Fruit fly (Drosophila melanogaster) whole organism, embryonic: ENCODE measurements around the gene CG10700.

ENCODE experiments used
- Asciz ChIP-seq: fragments of 200-800 bp; sonication (Bioruptor generic); optimal IDR thresholded peaks from 2 replicates; lab custom pipeline; 2017; ENCODE audit warnings: missing biosample characterization, mild to moderate bottlenecking, missing genetic modification characterization, missing genetic modification reagents
- BEAF-32 ChIP-seq: fragments of 200-800 bp; sonication (Bioruptor generic); optimal IDR thresholded peaks from 3 replicates; lab custom pipeline; 2017; ENCODE audit warnings: missing biosample characterization, missing genetic modification characterization, mild to moderate bottlenecking, moderate library complexity, missing genetic modification reagents
- Bgb ChIP-seq: fragments of 200-800 bp; sonication (Bioruptor generic); IDR thresholded peaks from 2 replicates; pipeline ENCODE4 v1.3.6; 2022; ENCODE audit warnings: missing biosample characterization, missing genetic modification characterization; ENCODE audit not compliant: partially characterized antibody
- CG10267 ChIP-seq: fragments of 200-800 bp; sonication (Bioruptor generic); optimal IDR thresholded peaks from 2 replicates; lab custom pipeline; 2018; ENCODE audit warnings: missing biosample characterization, mild to moderate bottlenecking, missing genetic modification characterization, moderate library complexity
- CG13624 ChIP-seq: fragments of 200-800 bp; sonication (Bioruptor generic); optimal IDR thresholded peaks from 2 replicates; lab custom pipeline; 2016; ENCODE audit warnings: missing biosample characterization, missing genetic modification characterization
- CG14050 ChIP-seq: fragments of 200-800 bp; sonication (Bioruptor generic); IDR thresholded peaks from 3 replicates; pipeline ENCODE4 v1.3.6; 2022; ENCODE audit warnings: missing biosample characterization, missing genetic modification characterization
- CG14860 ChIP-seq: fragments of 200-800 bp; sonication (Bioruptor generic); IDR thresholded peaks from 3 replicates; pipeline ENCODE4 v1.3.6; 2022; ENCODE audit warnings: missing biosample characterization, missing genetic modification characterization; ENCODE audit not compliant: partially characterized antibody
- CG16813 ChIP-seq: fragments of 200-800 bp; sonication (Bioruptor generic); IDR thresholded peaks from 3 replicates; pipeline ENCODE4 v1.3.6; 2022; ENCODE audit warnings: missing biosample characterization, missing genetic modification characterization; ENCODE audit not compliant: partially characterized antibody
- CG2116 ChIP-seq: fragments of 200-800 bp; sonication (Bioruptor generic); optimal IDR thresholded peaks from 3 replicates; lab custom pipeline; 2018; ENCODE audit warnings: missing biosample characterization, mild to moderate bottlenecking, missing genetic modification characterization
- CG2889 ChIP-seq: fragments of 200-800 bp; sonication (Bioruptor generic); IDR thresholded peaks from 3 replicates; pipeline ENCODE4 v1.3.6; 2022; ENCODE audit warnings: missing biosample characterization, missing genetic modification characterization
- CG34224 ChIP-seq: fragments of 200-800 bp; sonication (Bioruptor generic); IDR thresholded peaks from 3 replicates; pipeline ENCODE4 v1.3.6; 2022; ENCODE audit warnings: missing biosample characterization, missing genetic modification characterization; ENCODE audit not compliant: partially characterized antibody
- CG4854 ChIP-seq: fragments of 200-800 bp; sonication (Bioruptor generic); optimal IDR thresholded peaks from 2 replicates; lab custom pipeline; 2016; ENCODE audit warnings: missing biosample characterization, missing genetic modification characterization, inconsistent platforms
- CG7786 ChIP-seq: fragments of 200-800 bp; sonication (Bioruptor generic); optimal IDR thresholded peaks from 2 replicates; lab custom pipeline; 2016; ENCODE audit warnings: missing biosample characterization, missing genetic modification characterization
- CG9932 ChIP-seq: fragments of 200-800 bp; sonication (Bioruptor generic); IDR thresholded peaks from 2 replicates; pipeline ENCODE4 v1.3.6; 2022; ENCODE audit warnings: missing biosample characterization, missing genetic modification characterization
- Dll ChIP-seq: fragments of 200-800 bp; sonication (Bioruptor generic); IDR thresholded peaks from 4 replicates; pipeline ENCODE4 v1.3.6; 2022; ENCODE audit warnings: missing biosample characterization, missing genetic modification characterization; ENCODE audit not compliant: partially characterized antibody
- Elba2 ChIP-seq: fragments of 200-800 bp; sonication (Bioruptor generic); optimal IDR thresholded peaks from 3 replicates; lab custom pipeline; 2016; ENCODE audit warnings: missing biosample characterization, missing genetic modification characterization
- Gsc ChIP-seq: fragments of 200-800 bp; sonication (Bioruptor generic); IDR thresholded peaks from 2 replicates; pipeline ENCODE4 v1.3.6; 2022; ENCODE audit warnings: missing biosample characterization, missing genetic modification characterization
- HLH4C ChIP-seq: fragments of 200-800 bp; sonication (Bioruptor generic); IDR thresholded peaks from 3 replicates; pipeline ENCODE4 v1.3.6; 2022; ENCODE audit warnings: missing biosample characterization, missing genetic modification characterization; ENCODE audit not compliant: partially characterized antibody
- HmgZ ChIP-seq: fragments of 200-800 bp; sonication (Bioruptor generic); optimal IDR thresholded peaks from 2 replicates; lab custom pipeline; 2018; ENCODE audit warnings: missing biosample characterization, mild to moderate bottlenecking, missing genetic modification characterization
- MESR4 ChIP-seq: fragments of 200-800 bp; sonication (Bioruptor generic); optimal IDR thresholded peaks from 2 replicates; lab custom pipeline; 2018; ENCODE audit warnings: missing biosample characterization, mild to moderate bottlenecking, missing genetic modification characterization, moderate library complexity
- Mad ChIP-seq: fragments of 200-800 bp; sonication (Bioruptor generic); optimal IDR thresholded peaks from 2 replicates; lab custom pipeline; 2016; ENCODE audit warnings: missing biosample characterization, missing genetic modification characterization
- Med ChIP-seq: fragments of 200-800 bp; sonication (Bioruptor generic); peaks from one replicate; lab custom pipeline; 2016; ENCODE audit warnings: missing biosample characterization, missing genetic modification characterization, mild to moderate bottlenecking, inconsistent platforms, moderate library complexity
- Meics ChIP-seq: fragments of 200-800 bp; sonication (Bioruptor generic); optimal IDR thresholded peaks from 2 replicates; lab custom pipeline; 2017; ENCODE audit warnings: missing biosample characterization, mild to moderate bottlenecking, missing genetic modification characterization
- Neu2 ChIP-seq: fragments of 200-800 bp; sonication (Bioruptor generic); optimal IDR thresholded peaks from 3 replicates; lab custom pipeline; 2016; ENCODE audit warnings: missing biosample characterization, missing genetic modification characterization, borderline replicate concordance
- Nf-YB ChIP-seq: fragments of 200-800 bp; sonication (Bioruptor generic); optimal IDR thresholded peaks from 3 replicates; lab custom pipeline; 2019; ENCODE audit warnings: missing biosample characterization, mild to moderate bottlenecking, missing genetic modification characterization, moderate library complexity
- Opbp ChIP-seq: fragments of 200-800 bp; sonication (Bioruptor generic); IDR thresholded peaks from 3 replicates; pipeline ENCODE4 v1.3.6; 2022; ENCODE audit warnings: missing biosample characterization, missing genetic modification characterization; ENCODE audit not compliant: partially characterized antibody
- Sry-δ ChIP-seq: fragments of 200-800 bp; sonication (Bioruptor generic); optimal IDR thresholded peaks from 2 replicates; lab custom pipeline; 2016; ENCODE audit warnings: missing biosample characterization, missing genetic modification characterization
- ab ChIP-seq: fragments of 200-800 bp; sonication (Bioruptor generic); optimal IDR thresholded peaks from 2 replicates; lab custom pipeline; 2016; ENCODE audit warnings: missing biosample characterization, missing genetic modification characterization
- crc ChIP-seq: fragments of 200-800 bp; sonication (Bioruptor generic); optimal IDR thresholded peaks from 2 replicates; lab custom pipeline; 2016; ENCODE audit warnings: missing biosample characterization, missing genetic modification characterization
- da ChIP-seq: fragments of 200-800 bp; sonication (Bioruptor generic); optimal IDR thresholded peaks from 2 replicates; lab custom pipeline; 2016; ENCODE audit warnings: missing biosample characterization, missing genetic modification characterization
- gfzf ChIP-seq: fragments of 200-800 bp; sonication (Bioruptor generic); optimal IDR thresholded peaks from 2 replicates; lab custom pipeline; 2016; ENCODE audit warnings: missing biosample characterization, mild to moderate bottlenecking, missing genetic modification characterization, moderate library complexity
- knrl ChIP-seq: fragments of 200-800 bp; sonication (Bioruptor generic); IDR thresholded peaks from 3 replicates; pipeline ENCODE4 v1.3.6; 2022; ENCODE audit warnings: missing biosample characterization, missing genetic modification characterization; ENCODE audit not compliant: partially characterized antibody
- lbe ChIP-seq: fragments of 200-800 bp; sonication (Bioruptor generic); optimal IDR thresholded peaks from 2 replicates; lab custom pipeline; 2016; ENCODE audit warnings: missing biosample characterization, mild to moderate bottlenecking, missing genetic modification characterization
- nmo ChIP-seq: fragments of 200-800 bp; sonication (Bioruptor generic); optimal IDR thresholded peaks from 2 replicates; lab custom pipeline; 2018; ENCODE audit warnings: missing biosample characterization, mild to moderate bottlenecking, missing genetic modification characterization, moderate library complexity
- onecut ChIP-seq: fragments of 200-800 bp; sonication (Bioruptor generic); IDR thresholded peaks from 2 replicates; pipeline ENCODE4 v1.3.6; 2022; ENCODE audit warnings: missing biosample characterization, missing genetic modification characterization
- pzg ChIP-seq: fragments of 200-800 bp; sonication (Bioruptor generic); optimal IDR thresholded peaks from 3 replicates; lab custom pipeline; 2018; ENCODE audit warnings: missing biosample characterization, mild to moderate bottlenecking, missing genetic modification characterization, moderate library complexity
- ranshi ChIP-seq: fragments of 200-800 bp; sonication (Bioruptor generic); IDR thresholded peaks from 2 replicates; pipeline ENCODE4 v1.3.6; 2022; ENCODE audit warnings: missing biosample characterization, missing genetic modification characterization
- salm ChIP-seq: fragments of 200-800 bp; sonication (Bioruptor generic); optimal IDR thresholded peaks from 2 replicates; lab custom pipeline; 2018; ENCODE audit warnings: missing biosample characterization, mild to moderate bottlenecking, missing genetic modification characterization
- seq ChIP-seq: fragments of 200-800 bp; sonication (Bioruptor generic); IDR thresholded peaks from 2 replicates; pipeline ENCODE4 v1.3.6; 2022; ENCODE audit warnings: missing biosample characterization, missing genetic modification characterization
- slou ChIP-seq: fragments of 200-800 bp; sonication (Bioruptor generic); optimal IDR thresholded peaks from 3 replicates; lab custom pipeline; 2016; ENCODE audit warnings: missing biosample characterization, missing genetic modification characterization
- sob ChIP-seq: fragments of 200-800 bp; sonication (Bioruptor generic); IDR thresholded peaks from 2 replicates; pipeline ENCODE4 v1.3.6; 2022; ENCODE audit warnings: missing biosample characterization, missing genetic modification characterization
- stwl ChIP-seq: fragments of 200-800 bp; sonication (Bioruptor generic); optimal IDR thresholded peaks from 3 replicates; lab custom pipeline; 2018; ENCODE audit warnings: missing biosample characterization, mild to moderate bottlenecking, missing genetic modification characterization, moderate library complexity
- tap ChIP-seq: fragments of 200-800 bp; optimal IDR thresholded peaks from 3 replicates; lab custom pipeline; 2019; ENCODE audit warnings: missing biosample characterization, mild to moderate bottlenecking, missing genetic modification characterization, moderate library complexity
- tna ChIP-seq: fragments of 200-800 bp; sonication (Bioruptor generic); IDR thresholded peaks from 2 replicates; pipeline ENCODE4 v1.3.6; 2022; ENCODE audit warnings: missing biosample characterization, missing genetic modification characterization; ENCODE audit not compliant: partially characterized antibody
- trem ChIP-seq: fragments of 200-800 bp; optimal IDR thresholded peaks from 3 replicates; lab custom pipeline; 2019; ENCODE audit warnings: missing biosample characterization, mild to moderate bottlenecking, missing genetic modification characterization, moderate library complexity
- unc-4 ChIP-seq: fragments of 200-800 bp; sonication (Bioruptor generic); IDR thresholded peaks from 2 replicates; pipeline ENCODE4 v1.3.6; 2022; ENCODE audit warnings: missing biosample characterization, missing genetic modification characterization; ENCODE audit not compliant: partially characterized antibody
- usp ChIP-seq: fragments of >200 bp; optimal IDR thresholded peaks from 2 replicates; lab custom pipeline; 2017; ENCODE audit warnings: missing biosample characterization, missing genetic modification characterization
- vnd ChIP-seq: fragments of 200-800 bp; sonication (Bioruptor generic); IDR thresholded peaks from 3 replicates; pipeline ENCODE4 v1.3.6; 2022; ENCODE audit warnings: missing biosample characterization, missing genetic modification characterization; ENCODE audit not compliant: partially characterized antibody

CG10700 gene

DNA sequence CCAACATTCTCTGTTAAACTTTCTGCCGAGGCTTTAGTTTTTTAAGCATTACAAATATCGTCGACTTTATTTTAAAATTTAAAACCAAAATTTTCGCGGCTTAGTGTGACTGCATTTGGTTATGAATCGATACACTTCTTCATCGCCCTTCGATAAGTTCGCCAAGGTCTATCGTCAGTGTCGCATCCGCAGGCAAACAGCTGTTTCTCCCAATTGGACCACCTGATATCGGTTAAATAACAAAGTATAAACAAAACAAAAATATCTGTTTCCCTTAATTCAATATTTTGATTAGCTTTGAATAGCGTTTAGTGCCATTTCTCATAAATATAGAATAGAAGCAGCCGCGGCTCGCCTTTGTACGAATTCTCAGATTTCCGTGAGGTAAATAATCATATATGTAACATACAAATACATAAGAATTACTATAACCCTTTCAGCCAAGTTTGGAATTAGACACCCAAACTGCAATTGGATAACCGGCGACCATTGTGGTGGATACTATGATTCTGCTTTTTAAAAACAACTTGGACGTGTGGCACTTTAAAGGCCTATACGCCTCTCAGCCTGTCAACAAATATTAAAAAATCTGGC lies 35.5 kb upstream of the CG10700 start, which contains the start of gene CG10561:
Gene CG10561 (plus strand): TSS at position 219 of the 594 bp plus-strand sequence.
- no peak for TF ChIP-seq Gsc (GFP tag; lab: Robert Waterston, UW)
- TF ChIP-seq vnd (GFP tag; lab: Robert Waterston, UW) = peak; percentile 48; the same call in 2 of the 3 replicates
- no peak for TF ChIP-seq Meics (GFP tag; lab: Kevin White, UChicago)
- no peak for TF ChIP-seq slou (GFP tag; lab: Kevin White, UChicago)
- TF ChIP-seq CG16813 = peak; percentile 58; the same call in 2 of the 3 replicates
- TF ChIP-seq Med (GFP tag; lab: Kevin White, UChicago) = peak; percentile 43
- no peak for TF ChIP-seq crc (GFP tag; lab: Kevin White, UChicago)
- TF ChIP-seq BEAF-32 (GFP tag; lab: Kevin White, UChicago) = peak; percentile 61
- peak; percentile 68 for TF ChIP-seq stwl (tag; lab: Kevin White, UChicago)
- TF ChIP-seq unc-4 (GFP tag; lab: Robert Waterston, UW) = peak; percentile 78
- peak; percentile 31; the same call in 1 of the 3 replicates for TF ChIP-seq CG14860 (GFP tag; lab: Robert Waterston, UW)
- TF ChIP-seq gfzf = peak; percentile 51
- peak; percentile 39; the same call in 1 of the 2 replicates for TF ChIP-seq sob
- TF ChIP-seq pzg (GFP tag; lab: Kevin White, UChicago) = peak; percentile 79
- peak; percentile 53; the same call in 2 of the 3 replicates for TF ChIP-seq knrl (GFP tag; lab: Robert Waterston, UW)
- no peak for TF ChIP-seq tap (tag; lab: Kevin White, UChicago)
- no peak for TF ChIP-seq usp (GFP tag; lab: Kevin White, UChicago)
- peak; percentile 88 for TF ChIP-seq Sry-δ (GFP tag; lab: Kevin White, UChicago)
- TF ChIP-seq Neu2 = peak; percentile 17
- TF ChIP-seq HLH4C (GFP tag; lab: Robert Waterston, UW) = peak; percentile 75
- TF ChIP-seq Elba2 (GFP tag; lab: Kevin White, UChicago) = peak; percentile 90
- peak; percentile 26 for TF ChIP-seq HmgZ (tag; lab: Kevin White, UChicago)
- no peak for TF ChIP-seq Asciz (GFP tag; lab: Kevin White, UChicago)
- TF ChIP-seq CG2116 (GFP tag; lab: Kevin White, UChicago) = peak; percentile 90
- TF ChIP-seq CG7786 (GFP tag; lab: Kevin White, UChicago) = no peak
- peak; percentile 15 for TF ChIP-seq CG10267 (tag; lab: Kevin White, UChicago)
- TF ChIP-seq seq (GFP tag; lab: Robert Waterston, UW) = no peak
- no peak for TF ChIP-seq CG4854
- no peak for TF ChIP-seq CG13624
- TF ChIP-seq ranshi (GFP tag; lab: Robert Waterston, UW) = no peak
- TF ChIP-seq Mad (GFP tag; lab: Kevin White, UChicago) = no peak
- peak; percentile 54; the same call in 1 of the 2 replicates for TF ChIP-seq tna (GFP tag; lab: Robert Waterston, UW)
- peak; percentile 41 for TF ChIP-seq trem
- TF ChIP-seq nmo (GFP tag; lab: Kevin White, UChicago) = peak; percentile 12
- peak; percentile 74; the same call in 2 of the 3 replicates for TF ChIP-seq Opbp (GFP tag; lab: Robert Waterston, UW)
- no peak for TF ChIP-seq salm (tag; lab: Kevin White, UChicago)
- no peak for TF ChIP-seq CG14050 (GFP tag; lab: Robert Waterston, UW)
- no peak for TF ChIP-seq da (GFP tag; lab: Kevin White, UChicago)
- peak; percentile 34 for TF ChIP-seq lbe
- no peak for TF ChIP-seq CG9932 (GFP tag; lab: Robert Waterston, UW)
- no peak for TF ChIP-seq ab
- peak; percentile 17 for TF ChIP-seq MESR4
- peak; percentile 80 for TF ChIP-seq Dll (GFP tag; lab: Robert Waterston, UW)
- peak; percentile 14; the same call in 1 of the 2 replicates for TF ChIP-seq onecut (GFP tag; lab: Robert Waterston, UW)
- no peak for TF ChIP-seq CG2889
- TF ChIP-seq Nf-YB (GFP tag; lab: Kevin White, UChicago) = no peak
- TF ChIP-seq CG34224 (GFP tag; lab: Robert Waterston, UW) = peak; percentile 88
- peak; percentile 70 for TF ChIP-seq Bgb (GFP tag; lab: Robert Waterston, UW)
